Worm (Caenorhabditis elegans) whole organism, L4 larva: ENCODE results near the gene M02D8.5.

Source experiments
- F44E2.7 ChIP-seq: fragments of 200-800 bp; sonication (Bioruptor generic); IDR thresholded peaks from 2 replicates; pipeline ENCODE4 v2.1.2; 2022; ENCODE audit warnings: missing genetic modification characterization, missing compliant biosample characterization
- T26A8.4 ChIP-seq: fragments of 200-800 bp; sonication (Bioruptor generic); IDR thresholded peaks from 2 replicates; pipeline ENCODE4 v1.3.6; 2022; ENCODE audit warnings: missing genetic modification characterization, missing compliant biosample characterization
- Y48G9A.11 ChIP-seq: fragments of 200-800 bp; sonication (Bioruptor generic); IDR thresholded peaks from 2 replicates; pipeline ENCODE4 v1.3.6; 2022; ENCODE audit warnings: missing genetic modification reagents, missing genetic modification characterization, missing compliant biosample characterization
- ZK337.2 ChIP-seq: fragments of 200-800 bp; sonication (Bioruptor generic); IDR thresholded peaks from 2 replicates; pipeline ENCODE4 v1.3.6; 2022; ENCODE audit warnings: missing genetic modification reagents, missing genetic modification characterization, missing compliant biosample characterization
- aha-1 ChIP-seq: fragments of 150-350 bp; peaks from one replicate; lab custom pipeline; 2014; ENCODE audit warnings: missing biosample characterization, missing genetic modification characterization
- ceh-20 ChIP-seq: fragments of 200-800 bp; sonication (Bioruptor generic); IDR thresholded peaks from 2 replicates; pipeline ENCODE4 v1.3.6; 2022; ENCODE audit warnings: missing genetic modification reagents, missing genetic modification characterization, missing compliant biosample characterization
- ceh-28 ChIP-seq: fragments of 150-350 bp; optimal IDR thresholded peaks from 2 replicates; lab custom pipeline; 2014; ENCODE audit warnings: missing biosample characterization, missing genetic modification reagents, missing genetic modification characterization
- ceh-32 ChIP-seq: sonication (generic microtip); optimal IDR thresholded peaks from 2 replicates; lab custom pipeline; 2016; ENCODE audit warnings: mild to moderate bottlenecking, missing genetic modification characterization, missing compliant biosample characterization; ENCODE audit not compliant: poor library complexity
- ceh-44 ChIP-seq: fragments of 200-800 bp; sonication (Bioruptor generic); IDR thresholded peaks from 2 replicates; pipeline ENCODE4 v1.3.6; 2022; ENCODE audit warnings: missing genetic modification reagents, missing genetic modification characterization, missing compliant biosample characterization
- ceh-82 ChIP-seq: sonication (generic microtip); optimal IDR thresholded peaks from 2 replicates; lab custom pipeline; 2017; ENCODE audit warnings: missing biosample characterization, missing genetic modification characterization
- cey-2 ChIP-seq: sonication (generic microtip); optimal IDR thresholded peaks from 3 replicates; lab custom pipeline; 2017; ENCODE audit warnings: missing genetic modification characterization, mild to moderate bottlenecking, missing compliant biosample characterization, antibody characterized with exemption, borderline replicate concordance; ENCODE audit not compliant: insufficient read depth
- ctbp-1 ChIP-seq: fragments of 200-800 bp; sonication (Bioruptor generic); IDR thresholded peaks from 2 replicates; pipeline ENCODE4 v1.3.6; 2022; ENCODE audit warnings: missing genetic modification reagents, missing genetic modification characterization, missing compliant biosample characterization
- daf-12 ChIP-seq: fragments of 150-350 bp; optimal IDR thresholded peaks from 2 replicates; lab custom pipeline; 2014; ENCODE audit warnings: missing biosample characterization, missing genetic modification reagents, missing genetic modification characterization
- daf-16 ChIP-seq, 3 experiments: sonication (generic microtip); optimal IDR thresholded peaks; 2 replicates each; lab custom pipeline; 2016 to 2017; ENCODE audit warnings: missing genetic modification characterization in 3 of 3, missing genetic modification reagents in 3 of 3, mild to moderate bottlenecking in 2 of 3, missing compliant biosample characterization in 2 of 3, missing biosample characterization in 1 of 3, moderate library complexity in 1 of 3
- daf-19 ChIP-seq: fragments of 200-800 bp; sonication (Bioruptor generic); conservative IDR thresholded peaks from 2 replicates; pipeline ENCODE4 v1.3.6; 2022; ENCODE audit warnings: missing genetic modification characterization, missing compliant biosample characterization
- dmd-6 ChIP-seq: fragments of 200-800 bp; sonication (Bioruptor generic); IDR thresholded peaks from 2 replicates; pipeline ENCODE4 v1.3.6; 2022; ENCODE audit warnings: missing genetic modification reagents, missing genetic modification characterization, missing compliant biosample characterization
- dmd-9 ChIP-seq: fragments of 200-800 bp; sonication (Bioruptor generic); IDR thresholded peaks from 2 replicates; pipeline ENCODE4 v1.3.6; 2022; ENCODE audit warnings: missing genetic modification reagents, missing genetic modification characterization, missing compliant biosample characterization
- egl-43 ChIP-seq: fragments of 200-800 bp; sonication (Bioruptor generic); IDR thresholded peaks from 2 replicates; pipeline ENCODE4 v1.3.6; 2022; ENCODE audit warnings: missing genetic modification reagents, missing genetic modification characterization, missing compliant biosample characterization
- fkh-10 ChIP-seq: fragments of 150-350 bp; optimal IDR thresholded peaks from 2 replicates; lab custom pipeline; 2014; ENCODE audit warnings: missing biosample characterization, missing genetic modification reagents, missing genetic modification characterization
- fos-1 ChIP-seq: fragments of 150-350 bp; optimal IDR thresholded peaks from 2 replicates; lab custom pipeline; 2014; ENCODE audit warnings: missing biosample characterization, missing genetic modification characterization
- hif-1 ChIP-seq, 2 experiments: sonication (generic microtip); optimal IDR thresholded peaks; 2 replicates each; lab custom pipeline; 2016 to 2017; ENCODE audit warnings: missing compliant biosample characterization in 2 of 2, missing genetic modification characterization in 2 of 2, missing genetic modification reagents in 2 of 2, missing genotype in 2 of 2, mild to moderate bottlenecking in 1 of 2
- hlh-11 ChIP-seq: fragments of 200-800 bp; sonication (Bioruptor generic); optimal IDR thresholded peaks from 2 replicates; lab custom pipeline; 2018; ENCODE audit warnings: mild to moderate bottlenecking, missing genetic modification characterization, missing compliant biosample characterization
- hlh-30 ChIP-seq: sonication (generic microtip); optimal IDR thresholded peaks from 2 replicates; lab custom pipeline; 2017; ENCODE audit warnings: antibody characterized with exemption, mild to moderate bottlenecking, missing genetic modification characterization, missing compliant biosample characterization; ENCODE audit not compliant: insufficient read depth
- hmg-1.1 ChIP-seq: fragments of 200-800 bp; sonication (Bioruptor generic); IDR thresholded peaks from 2 replicates; pipeline ENCODE4 v1.3.6; 2022; ENCODE audit warnings: missing genetic modification reagents, missing genetic modification characterization, missing compliant biosample characterization
- lin-1 ChIP-seq: fragments of 200-800 bp; sonication (Bioruptor generic); IDR thresholded peaks from 2 replicates; pipeline ENCODE4 v1.3.6; 2022; ENCODE audit warnings: missing genetic modification reagents, missing genetic modification characterization, missing compliant biosample characterization
- lin-39 ChIP-seq: fragments of 150-350 bp; optimal IDR thresholded peaks from 2 replicates; lab custom pipeline; 2014; ENCODE audit warnings: missing biosample characterization, missing genetic modification reagents, missing genetic modification characterization
- madf-9 ChIP-seq: fragments of 200-800 bp; sonication (Bioruptor generic); conservative IDR thresholded peaks from 2 replicates; pipeline ENCODE4 v1.3.6; 2022; ENCODE audit warnings: missing genetic modification reagents, missing genetic modification characterization, missing compliant biosample characterization
- mdl-1 ChIP-seq, 2 experiments: fragments of 150-350 bp in 1 of 2; sonication (generic microtip) in 1 of 2; optimal IDR thresholded peaks; 2 replicates each; lab custom pipeline; 2014 to 2017; ENCODE audit warnings: missing biosample characterization in 2 of 2, missing genetic modification characterization in 2 of 2
- mxl-3 ChIP-seq: fragments of 200-800 bp; sonication (Bioruptor generic); optimal IDR thresholded peaks from 2 replicates; lab custom pipeline; 2018; ENCODE audit warnings: mild to moderate bottlenecking, missing genetic modification characterization, missing compliant biosample characterization
- nhr-10 ChIP-seq: fragments of 150-350 bp; optimal IDR thresholded peaks from 2 replicates; lab custom pipeline; 2014; ENCODE audit warnings: missing biosample characterization, missing genetic modification characterization
- nhr-11 ChIP-seq: fragments of 150-350 bp; optimal IDR thresholded peaks from 2 replicates; lab custom pipeline; 2014; ENCODE audit warnings: missing biosample characterization, missing genetic modification characterization
- nhr-76 ChIP-seq: fragments of 150-350 bp; optimal IDR thresholded peaks from 2 replicates; lab custom pipeline; 2014; ENCODE audit warnings: missing biosample characterization, missing genetic modification characterization
- pha-4 ChIP-seq, 2 experiments: fragments of 150-350 bp in 1 of 2; fragments of 200-800 bp in 1 of 2; sonication (Bioruptor generic) in 1 of 2; IDR thresholded peaks in 1 of 2; optimal IDR thresholded peaks in 1 of 2; 2 replicates each; pipeline versions ENCODE4 v1.3.6 to Lab custom; 2014 to 2022; ENCODE audit warnings: missing genetic modification characterization in 2 of 2, missing genetic modification reagents in 2 of 2, missing biosample characterization in 1 of 2, missing compliant biosample characterization in 1 of 2
- php-3 ChIP-seq: fragments of 200-800 bp; sonication (Bioruptor generic); IDR thresholded peaks from 2 replicates; pipeline ENCODE4 v1.3.6; 2022; ENCODE audit warnings: missing genetic modification reagents, missing genetic modification characterization, missing compliant biosample characterization
- pqm-1 ChIP-seq: sonication (generic microtip); optimal IDR thresholded peaks from 2 replicates; lab custom pipeline; 2017; ENCODE audit warnings: missing biosample characterization, missing genetic modification characterization
- saeg-2 ChIP-seq: fragments of 200-800 bp; sonication (Bioruptor generic); IDR thresholded peaks from 2 replicates; pipeline ENCODE4 v1.3.6; 2022; ENCODE audit warnings: missing genetic modification reagents, missing genetic modification characterization, missing compliant biosample characterization
- set-16 ChIP-seq: fragments of 200-800 bp; sonication (Bioruptor generic); IDR thresholded peaks from 2 replicates; pipeline ENCODE4 v1.3.6; 2022; ENCODE audit warnings: missing genetic modification reagents, missing genetic modification characterization, missing compliant biosample characterization
- spr-1 ChIP-seq: sonication (generic microtip); optimal IDR thresholded peaks from 2 replicates; lab custom pipeline; 2016; ENCODE audit warnings: mild to moderate bottlenecking, missing genetic modification characterization, missing compliant biosample characterization
- tag-97 ChIP-seq: fragments of 200-800 bp; sonication (Bioruptor generic); IDR thresholded peaks from 2 replicates; pipeline ENCODE4 v1.3.6; 2022; ENCODE audit warnings: missing genetic modification characterization, missing compliant biosample characterization
- unc-62 ChIP-seq, 3 experiments: fragments of 150-350 bp in 1 of 3; sonication (generic microtip); optimal IDR thresholded peaks in 2 of 3; peaks in 1 of 3; 1 replicate in 1 of 3; 2 replicates in 2 of 3; lab custom pipeline; 2014 to 2017; ENCODE audit warnings: missing biosample characterization in 3 of 3, missing genetic modification characterization in 3 of 3, missing genetic modification reagents in 3 of 3, missing genotype in 1 of 3
- zfp-2 ChIP-seq: sonication (generic microtip); optimal IDR thresholded peaks from 2 replicates; lab custom pipeline; 2016; ENCODE audit warnings: mild to moderate bottlenecking, missing genetic modification characterization, missing compliant biosample characterization
- zip-11 ChIP-seq: fragments of 200-800 bp; sonication (Bioruptor generic); IDR thresholded peaks from 2 replicates; pipeline ENCODE4 v1.3.6; 2022; ENCODE audit warnings: missing genetic modification characterization, missing compliant biosample characterization
- ztf-11 ChIP-seq: fragments of 150-350 bp; optimal IDR thresholded peaks from 2 replicates; lab custom pipeline; 2014; ENCODE audit warnings: missing biosample characterization, missing genetic modification characterization

Gene M02D8.5

DNA sequence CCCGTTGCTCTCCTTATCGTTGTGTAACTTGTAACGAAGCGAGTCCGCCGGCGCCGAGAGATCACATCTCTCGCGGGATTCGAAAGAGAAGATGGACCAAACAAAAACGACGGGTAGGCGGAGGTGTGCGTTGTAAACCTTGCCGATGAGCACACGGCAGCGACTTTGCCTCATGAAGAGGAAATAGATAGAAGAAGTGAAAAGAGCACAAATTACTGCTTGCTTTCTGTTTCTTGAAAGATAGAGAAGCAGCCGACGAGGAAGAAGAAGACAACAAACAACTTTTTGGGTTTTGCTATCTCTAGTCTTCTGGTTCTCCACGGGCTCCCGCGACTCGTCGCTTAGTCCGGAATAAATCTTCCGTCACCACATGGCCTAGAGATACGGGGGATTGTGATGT is 37.6 kb downstream of the M02D8.5 start:
- peak; percentile 50; the same call in 1 of the 2 replicates for TF ChIP-seq ctbp-1
- peak; percentile 30 for TF ChIP-seq nhr-11 (tag; lab: Kevin White, UChicago)
- 0 out of 2 replicates have a peak, but pooled peaks have one; percentile 15 for TF ChIP-seq hmg-1.1
- no peak for TF ChIP-seq spr-1 (tag; lab: Kevin White, UChicago)
- TF ChIP-seq ceh-20 (GFP tag; lab: Robert Waterston, UW), result 0 out of 2 replicates have a peak, but pooled peaks have one; percentile 22
- TF ChIP-seq cey-2, result no peak
- peak; percentile 74 for TF ChIP-seq hlh-11 (tag; lab: Kevin White, UChicago)
- TF ChIP-seq mxl-3, result peak; percentile 23
- no peak for TF ChIP-seq ceh-28 (tag; lab: Kevin White, UChicago)
- no peak for TF ChIP-seq saeg-2 (GFP tag; lab: Robert Waterston, UW)
- TF ChIP-seq daf-16 (GFP tag; optimal IDR thresholded peaks at IDR 0.05; lab: Kevin White, UChicago), result peak in 1 of 2 experiments; percentile 93
- no peak for TF ChIP-seq daf-16 (tag; optimal IDR thresholded peaks at IDR 0.05; lab: Kevin White, UChicago)
- no peak for TF ChIP-seq F44E2.7 (GFP tag; lab: Robert Waterston, UW)

- no peak for TF ChIP-seq lin-39 (tag; lab: Kevin White, UChicago)
- TF ChIP-seq dmd-9 (GFP tag; lab: Robert Waterston, UW), result no peak
- peak; percentile 90 for TF ChIP-seq set-16
- no peak for TF ChIP-seq madf-9 (GFP tag; lab: Robert Waterston, UW)
- no peak for TF ChIP-seq T26A8.4
- TF ChIP-seq php-3, result no peak
- TF ChIP-seq daf-12 (tag; lab: Kevin White, UChicago), result no peak
- no peak for TF ChIP-seq Y48G9A.11 (GFP tag; lab: Robert Waterston, UW)
- TF ChIP-seq nhr-76 (tag; lab: Kevin White, UChicago), result no peak
- peak; percentile 58 for TF ChIP-seq aha-1 (tag; lab: Kevin White, UChicago)
- TF ChIP-seq ZK337.2, result no peak
- TF ChIP-seq hlh-30 (tag; lab: Kevin White, UChicago), result no peak
- TF ChIP-seq hif-1 (tag; optimal IDR thresholded peaks at IDR 0.05; lab: Kevin White, UChicago), result no peak
- TF ChIP-seq mxl-3, result no peak
- TF ChIP-seq, all 104 proteins: peak for 2
Measured at ce11 chrX:8723127-8723600, 38.2 kb downstream of the M02D8.5 start, which contains the start of gene tnt-2. TSS of gene tnt-2 (minus strand) at chrX:8723550.

DNA sequence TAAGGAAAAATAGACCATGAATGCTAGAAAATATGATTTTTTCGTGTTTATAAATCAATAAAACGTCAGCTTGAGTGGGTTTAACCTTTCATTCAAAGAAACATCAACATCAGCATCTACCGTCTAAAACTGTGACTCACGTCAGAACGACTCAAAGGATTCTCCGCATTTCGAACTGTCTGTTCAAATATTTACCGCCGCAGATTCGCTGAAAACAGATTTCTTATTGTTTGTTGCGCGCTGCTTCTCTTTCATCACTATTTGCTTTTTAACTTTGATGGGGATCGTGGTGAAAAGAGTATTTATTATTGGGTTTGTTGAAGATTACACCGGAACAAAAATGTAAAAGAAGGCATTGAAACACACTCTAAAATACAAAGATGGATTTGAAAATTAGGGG is 40.1 kb downstream of the M02D8.5 start:
- TF ChIP-seq unc-62 (GFP tag; optimal IDR thresholded peaks at IDR 0.05 in 1 of 2; lab: Kevin White, UChicago) (peak in 1 of 2 experiments; percentile 22), unc-62 (tag; optimal IDR thresholded peaks at IDR 0.05; lab: Kevin White, UChicago) (no peak), mxl-3 (no peak), fkh-10 (GFP tag; lab: Kevin White, UChicago) (no peak), ceh-32 (no peak), pqm-1 (no peak), zfp-2 (tag; lab: Kevin White, UChicago) (no peak), ztf-11 (tag; lab: Kevin White, UChicago) (no peak), pha-4 (GFP tag; IDR thresholded peaks at IDR 0.05; lab: Robert Waterston, UW) (no peak), pha-4 (tag; optimal IDR thresholded peaks at IDR 0.05; lab: Kevin White, UChicago) (peak; percentile 48), ceh-82 (tag; lab: Kevin White, UChicago) (no peak)

- TF ChIP-seq egl-43 (GFP tag; lab: Robert Waterston, UW), result no peak
- no peak for TF ChIP-seq set-16
- no peak for TF ChIP-seq nhr-10
- no peak for TF ChIP-seq F44E2.7 (GFP tag; lab: Robert Waterston, UW)
- no peak for TF ChIP-seq tag-97
- no peak for TF ChIP-seq daf-19
- no peak for TF ChIP-seq madf-9 (GFP tag; lab: Robert Waterston, UW)
- TF ChIP-seq fkh-10 (GFP tag; lab: Kevin White, UChicago), result no peak
- TF ChIP-seq lin-1, result no peak
- TF ChIP-seq mdl-1 (tag; optimal IDR thresholded peaks at IDR 0.05; lab: Kevin White, UChicago), result no peak
- no peak for TF ChIP-seq dmd-6 (GFP tag; lab: Robert Waterston, UW)
- TF ChIP-seq lin-39 (tag; lab: Kevin White, UChicago), result no peak
- no peak for TF ChIP-seq zip-11 (GFP tag; lab: Robert Waterston, UW)
- TF ChIP-seq fos-1 (tag; lab: Kevin White, UChicago), result no peak
- TF ChIP-seq ceh-32, result no peak
- TF ChIP-seq nhr-11 (tag; lab: Kevin White, UChicago), result no peak
- no peak for TF ChIP-seq ceh-44 (GFP tag; lab: Robert Waterston, UW)
- no peak for TF ChIP-seq ctbp-1
Measured at ce11 chrX:8720658-8721057, 40.7 kb downstream of the M02D8.5 start, which contains the start of gene F53A9.9. TSS of gene F53A9.9 (minus strand) at chrX:8720758.
